Fruit fly (Drosophila melanogaster) whole organism, adult: ENCODE measurements around the gene h-cup.
A peak's percentile ranks its signal among the peaks of the same experiment; 100 is the strongest.

ENCODE experiments used
- CG11617 ChIP-seq: fragments of 200-800 bp; sonication (Bioruptor generic); optimal IDR thresholded peaks from 2 replicates; lab custom pipeline; 2017; ENCODE audit warnings: mild to moderate bottlenecking, missing biosample characterization, missing genetic modification reagents, missing genetic modification characterization
- CG12768 ChIP-seq: fragments of 200-800 bp; sonication (Bioruptor generic); optimal IDR thresholded peaks from 2 replicates; lab custom pipeline; 2017; ENCODE audit warnings: missing biosample characterization, missing genetic modification characterization, mild to moderate bottlenecking, moderate library complexity, missing genetic modification reagents
- CG14711 ChIP-seq: fragments of 200-800 bp; sonication (Bioruptor generic); optimal IDR thresholded peaks from 2 replicates; lab custom pipeline; 2018; ENCODE audit warnings: missing biosample characterization, mild to moderate bottlenecking, missing genetic modification characterization, moderate library complexity
- CG1620 ChIP-seq: fragments of 200-800 bp; sonication (Bioruptor generic); optimal IDR thresholded peaks from 2 replicates; lab custom pipeline; 2016; ENCODE audit warnings: missing biosample characterization, missing genetic modification characterization
- CG33017 ChIP-seq: fragments of 200-800 bp; sonication (Bioruptor generic); optimal IDR thresholded peaks from 2 replicates; lab custom pipeline; 2018; ENCODE audit warnings: missing biosample characterization, mild to moderate bottlenecking, missing genetic modification characterization, moderate library complexity
- CG5204 ChIP-seq: fragments of 200-800 bp; sonication (Bioruptor generic); optimal IDR thresholded peaks from 2 replicates; lab custom pipeline; 2016; ENCODE audit warnings: missing biosample characterization, missing genetic modification characterization
- CG7045 ChIP-seq: fragments of 200-800 bp; sonication (Bioruptor generic); optimal IDR thresholded peaks from 2 replicates; lab custom pipeline; 2017; ENCODE audit warnings: missing biosample characterization, mild to moderate bottlenecking, missing genetic modification characterization
- CG7101 ChIP-seq: fragments of 200-800 bp; sonication (Bioruptor generic); optimal IDR thresholded peaks from 2 replicates; lab custom pipeline; 2018; ENCODE audit warnings: missing biosample characterization, mild to moderate bottlenecking, missing genetic modification characterization, moderate library complexity
- Clk ChIP-seq: fragments of 200-800 bp; sonication (Bioruptor generic); optimal IDR thresholded peaks from 2 replicates; lab custom pipeline; 2017; ENCODE audit warnings: missing biosample characterization, missing genetic modification characterization
- Crg-1 ChIP-seq: fragments of 200-800 bp; sonication (Bioruptor generic); optimal IDR thresholded peaks from 2 replicates; lab custom pipeline; 2016; ENCODE audit warnings: missing biosample characterization, missing genetic modification characterization
- Hr96 ChIP-seq: fragments of 200-800 bp; sonication (Bioruptor generic); optimal IDR thresholded peaks from 2 replicates; lab custom pipeline; 2016; ENCODE audit warnings: missing biosample characterization, missing genetic modification characterization
- Mnt ChIP-seq: fragments of 200-800 bp; sonication (Bioruptor generic); optimal IDR thresholded peaks from 2 replicates; lab custom pipeline; 2016; ENCODE audit warnings: missing biosample characterization, mild to moderate bottlenecking, missing genetic modification characterization
- bab1 ChIP-seq: fragments of 200-800 bp; sonication (Bioruptor generic); optimal IDR thresholded peaks from 3 replicates; lab custom pipeline; 2019; ENCODE audit warnings: missing biosample characterization, mild to moderate bottlenecking, missing genetic modification characterization, moderate library complexity
- cic ChIP-seq: fragments of 200-800 bp; sonication (Bioruptor generic); optimal IDR thresholded peaks from 2 replicates; lab custom pipeline; 2017; ENCODE audit warnings: missing biosample characterization, mild to moderate bottlenecking, missing genetic modification characterization, moderate library complexity
- cnc ChIP-seq, 2 experiments: fragments of >200 bp; optimal IDR thresholded peaks; 2 replicates each; lab custom pipeline; 2017
- kay ChIP-seq: fragments of 200-800 bp; sonication (Bioruptor generic); peaks from one replicate; lab custom pipeline; 2016; ENCODE audit warnings: missing biosample characterization, missing genetic modification characterization, borderline replicate concordance
- ovo ChIP-seq: fragments of 200-800 bp; sonication (Bioruptor generic); optimal IDR thresholded peaks from 2 replicates; lab custom pipeline; 2016; ENCODE audit warnings: missing biosample characterization, missing genetic modification characterization
- pad ChIP-seq: fragments of 200-800 bp; sonication (Bioruptor generic); optimal IDR thresholded peaks from 3 replicates; lab custom pipeline; 2017; ENCODE audit warnings: missing biosample characterization, missing genetic modification characterization, mild to moderate bottlenecking, moderate library complexity, missing genetic modification reagents
- tj ChIP-seq: fragments of 200-800 bp; sonication (Bioruptor generic); optimal IDR thresholded peaks from 3 replicates; lab custom pipeline; 2017; ENCODE audit warnings: missing biosample characterization, mild to moderate bottlenecking, missing genetic modification characterization, moderate library complexity
- toe ChIP-seq: fragments of 200-800 bp; sonication (Bioruptor generic); optimal IDR thresholded peaks from 2 replicates; lab custom pipeline; 2016; ENCODE audit warnings: missing biosample characterization, missing genetic modification characterization

h-cup gene

DNA sequence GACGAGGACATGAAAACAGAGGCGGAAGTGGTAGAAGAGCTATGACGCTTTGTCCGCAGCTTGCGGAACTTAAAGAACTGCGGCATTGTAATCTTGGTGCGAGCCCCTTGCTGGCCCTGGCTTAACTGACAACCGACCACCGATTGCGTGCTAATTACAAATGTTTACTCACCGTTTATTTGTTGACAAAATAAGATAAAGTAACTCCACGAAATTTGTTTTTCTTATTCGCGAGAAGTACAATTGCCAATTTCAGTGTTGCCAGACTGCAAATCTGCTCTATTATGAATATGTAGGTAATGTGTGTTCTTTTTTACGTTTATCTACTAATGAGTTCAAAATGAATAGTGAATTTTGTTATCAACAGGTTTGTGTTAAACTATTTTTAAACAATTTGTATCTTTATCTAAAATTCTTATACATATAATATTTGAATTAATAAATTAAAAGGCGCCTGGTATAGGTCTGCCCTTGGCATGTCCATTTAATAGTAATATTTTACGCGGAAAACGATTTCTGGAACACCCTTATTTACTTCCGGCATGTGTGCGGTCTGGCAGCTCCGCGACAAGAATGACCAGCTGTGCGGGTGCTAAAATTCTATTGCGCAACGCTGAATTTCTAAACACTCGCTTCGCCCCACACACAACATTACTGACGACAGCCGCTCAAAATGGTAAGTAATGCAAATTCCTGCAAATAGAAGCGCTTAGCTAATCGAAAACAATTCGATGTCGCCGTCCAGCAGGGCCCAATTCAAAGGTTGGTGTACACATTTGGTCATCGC is 25.9 kb downstream of the h-cup start, which contains the start of the genes Atg4b and Hibch:
Gene Atg4b (minus strand): TSS at position 280 of the 787 bp plus-strand sequence.
Gene Hibch (plus strand): TSS at position 585 of the 787 bp plus-strand sequence.
- TF ChIP-seq cic, result peak; percentile 76
- peak; percentile 83 for TF ChIP-seq CG7045 (GFP tag; lab: Kevin White, UChicago)
- TF ChIP-seq CG14711 (tag; lab: Kevin White, UChicago), result peak; percentile 84
- TF ChIP-seq CG12768 (GFP tag; lab: Kevin White, UChicago), result peak; percentile 90
- peak; percentile 88 for TF ChIP-seq bab1 (GFP tag; lab: Kevin White, UChicago)
- no peak for TF ChIP-seq tj (GFP tag; lab: Kevin White, UChicago)
- no peak for TF ChIP-seq toe (GFP tag; lab: Kevin White, UChicago)
- peak; percentile 77 for TF ChIP-seq CG33017 (tag; lab: Kevin White, UChicago)
- TF ChIP-seq CG7101 (tag; lab: Kevin White, UChicago), result peak; percentile 88
- TF ChIP-seq pad (GFP tag; lab: Kevin White, UChicago), result peak; percentile 79
- TF ChIP-seq kay, result no peak
- TF ChIP-seq CG1620, result peak; percentile 67
- peak; percentile 67 for TF ChIP-seq ovo (GFP tag; lab: Kevin White, UChicago)
- peak; percentile 63 for TF ChIP-seq Mnt
- no peak for TF ChIP-seq CG5204
- TF ChIP-seq Clk (GFP tag; lab: Kevin White, UChicago), result peak; percentile 79
- peak; percentile 79 for TF ChIP-seq Crg-1 (GFP tag; lab: Kevin White, UChicago)
- no peak for TF ChIP-seq Hr96 (GFP tag; lab: Kevin White, UChicago)
- TF ChIP-seq cnc (optimal IDR thresholded peaks at IDR 0.05; lab: Kevin White, UChicago), result no peak
- TF ChIP-seq CG11617 (GFP tag; lab: Kevin White, UChicago), result peak; percentile 86

DNA sequence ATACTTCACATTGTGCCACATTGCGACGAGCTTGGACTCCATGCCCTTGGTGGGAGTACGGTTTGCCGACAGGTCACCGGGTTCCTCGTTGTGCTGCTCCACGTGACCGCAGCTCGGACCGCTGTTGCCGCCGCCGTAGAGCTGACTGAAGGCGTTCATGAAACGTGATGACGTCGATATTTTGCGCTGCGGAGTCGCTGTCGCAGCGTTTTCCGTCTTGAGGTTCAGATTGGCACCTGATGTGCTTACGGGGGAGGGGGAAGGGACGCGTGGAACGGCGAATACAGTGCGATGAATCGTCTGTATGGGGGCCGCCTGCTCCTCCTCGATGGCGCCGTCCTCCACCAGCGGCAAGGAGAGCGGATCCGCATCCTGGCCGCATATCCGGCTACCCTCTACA is 26.6 kb downstream of the h-cup start:
- TF ChIP-seq tj (GFP tag; lab: Kevin White, UChicago) (peak; percentile 100), Mnt (peak; percentile 10), CG12768 (GFP tag; lab: Kevin White, UChicago) (no peak)

- no peak for TF ChIP-seq Clk (GFP tag; lab: Kevin White, UChicago)
- no peak for TF ChIP-seq CG11617 (GFP tag; lab: Kevin White, UChicago)
- no peak for TF ChIP-seq CG14711 (tag; lab: Kevin White, UChicago)
- TF ChIP-seq CG33017 (tag; lab: Kevin White, UChicago), result no peak
- TF ChIP-seq cic, result no peak
- TF ChIP-seq CG7101 (tag; lab: Kevin White, UChicago), result no peak
- TF ChIP-seq Mnt, result no peak
- TF ChIP-seq CG5204, result no peak
- TF ChIP-seq toe (GFP tag; lab: Kevin White, UChicago), result no peak
- TF ChIP-seq ovo (GFP tag; lab: Kevin White, UChicago), result no peak
- TF ChIP-seq bab1 (GFP tag; lab: Kevin White, UChicago), result no peak
- no peak for TF ChIP-seq cnc (optimal IDR thresholded peaks at IDR 0.05; lab: Kevin White, UChicago)
- TF ChIP-seq pad (GFP tag; lab: Kevin White, UChicago), result no peak
- no peak for TF ChIP-seq Hr96 (GFP tag; lab: Kevin White, UChicago)
- TF ChIP-seq kay, result no peak
- TF ChIP-seq Crg-1 (GFP tag; lab: Kevin White, UChicago), result no peak
- no peak for TF ChIP-seq CG7045 (GFP tag; lab: Kevin White, UChicago)
- TF ChIP-seq CG12768 (GFP tag; lab: Kevin White, UChicago), result no peak
- TF ChIP-seq tj (GFP tag; lab: Kevin White, UChicago), result no peak
Measured at dm6 chr3R:15354019-15354418, 28.7 kb downstream of the h-cup start.

- peak; percentile 45 for TF ChIP-seq pad (GFP tag; lab: Kevin White, UChicago)
- TF ChIP-seq CG5204, result no peak
- TF ChIP-seq ovo (GFP tag; lab: Kevin White, UChicago), result no peak
- TF ChIP-seq tj (GFP tag; lab: Kevin White, UChicago), result peak; percentile 40
- peak; percentile 69 for TF ChIP-seq CG14711 (tag; lab: Kevin White, UChicago)
- peak; percentile 74 for TF ChIP-seq bab1 (GFP tag; lab: Kevin White, UChicago)
- TF ChIP-seq kay, result no peak
- TF ChIP-seq toe (GFP tag; lab: Kevin White, UChicago), result no peak
- peak; percentile 72 for TF ChIP-seq CG11617 (GFP tag; lab: Kevin White, UChicago)
- TF ChIP-seq CG33017 (tag; lab: Kevin White, UChicago), result peak; percentile 38
- TF ChIP-seq CG7045 (GFP tag; lab: Kevin White, UChicago), result no peak
- TF ChIP-seq Hr96 (GFP tag; lab: Kevin White, UChicago), result no peak
- TF ChIP-seq CG7101 (tag; lab: Kevin White, UChicago), result peak; percentile 72
- TF ChIP-seq cic, result peak; percentile 27
- TF ChIP-seq cnc (optimal IDR thresholded peaks at IDR 0.05; lab: Kevin White, UChicago), result no peak
- TF ChIP-seq Mnt, result peak; percentile 28
- peak; percentile 31 for TF ChIP-seq CG1620
- peak; percentile 0 for TF ChIP-seq Crg-1 (GFP tag; lab: Kevin White, UChicago)
- TF ChIP-seq Clk (GFP tag; lab: Kevin White, UChicago), result no peak
- TF ChIP-seq CG12768 (GFP tag; lab: Kevin White, UChicago), result peak; percentile 30
Measured at dm6 chr3R:15350993-15351426, 31.7 kb downstream of the h-cup start, which contains the start of the genes Trs33 and Tmtc4. TSS of gene Trs33 (minus strand) at chr3R:15350995. TSS of gene Tmtc4 (plus strand) at chr3R:15351225.

DNA sequence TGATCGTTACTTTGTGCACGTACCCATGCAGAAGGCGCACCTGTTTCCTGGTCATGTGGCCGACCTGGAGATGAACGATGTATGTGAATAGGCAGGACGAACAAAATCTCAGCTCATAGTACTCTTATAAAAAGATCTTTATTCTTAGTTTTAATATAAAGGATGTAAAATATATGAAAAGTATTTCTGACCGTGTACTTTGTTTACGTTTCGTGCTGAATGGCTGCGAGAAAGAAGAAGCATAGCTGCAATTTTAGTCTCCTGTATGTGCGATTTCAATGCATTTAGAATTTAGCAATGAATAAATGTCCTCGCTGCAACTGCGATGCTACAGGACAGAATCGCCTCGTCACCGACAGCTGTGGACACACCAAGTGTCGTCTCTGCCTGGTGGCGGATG is 34.9 kb downstream of the h-cup start, which contains the start of the genes CG42726 and CG42727:
Gene CG42726 (plus strand): TSS at position 227 of the 400 bp plus-strand sequence.
Gene CG42727 (plus strand): TSS at position 227 of the 400 bp plus-strand sequence.
- TF ChIP-seq cnc (optimal IDR thresholded peaks at IDR 0.05; lab: Kevin White, UChicago), result no peak
- no peak for TF ChIP-seq Clk (GFP tag; lab: Kevin White, UChicago)
- no peak for TF ChIP-seq kay
- TF ChIP-seq CG11617 (GFP tag; lab: Kevin White, UChicago), result peak; percentile 26
- no peak for TF ChIP-seq Hr96 (GFP tag; lab: Kevin White, UChicago)
- peak; percentile 17 for TF ChIP-seq CG14711 (tag; lab: Kevin White, UChicago)
- TF ChIP-seq pad (GFP tag; lab: Kevin White, UChicago), result no peak
- TF ChIP-seq bab1 (GFP tag; lab: Kevin White, UChicago), result peak; percentile 55
- TF ChIP-seq Crg-1 (GFP tag; lab: Kevin White, UChicago), result no peak
- TF ChIP-seq CG7101 (tag; lab: Kevin White, UChicago), result peak; percentile 36
- peak; percentile 1 for TF ChIP-seq tj (GFP tag; lab: Kevin White, UChicago)
- TF ChIP-seq CG12768 (GFP tag; lab: Kevin White, UChicago), result no peak
- peak; percentile 34 for TF ChIP-seq Mnt
